Worm (Caenorhabditis elegans) whole organism, mixed stage, embryonic: Measurements from ENCODE around the gene srv-13.

Source experiments
- elt-1 ChIP-seq: sonication (generic microtip); optimal IDR thresholded peaks from 2 replicates; lab custom pipeline; 2017; ENCODE audit warnings: missing genetic modification characterization, mild to moderate bottlenecking, missing compliant biosample characterization, antibody characterized with exemption, moderate library complexity, borderline replicate concordance; ENCODE audit not compliant: insufficient read depth
- flh-1 ChIP-seq: fragments of 200-800 bp; sonication (Bioruptor generic); optimal IDR thresholded peaks from 2 replicates; lab custom pipeline; 2018; ENCODE audit warnings: mild to moderate bottlenecking, missing genetic modification characterization, moderate library complexity, missing compliant biosample characterization
- lin-32 ChIP-seq: fragments of 200-800 bp; sonication (Bioruptor generic); optimal IDR thresholded peaks from 2 replicates; lab custom pipeline; 2018; ENCODE audit warnings: mild to moderate bottlenecking, missing genetic modification characterization, missing compliant biosample characterization

ce11 chrIV:6443018-6443417 lies 38.0 kb downstream of the srv-13 start:
- TF ChIP-seq elt-1 (no peak), flh-1 (GFP tag; lab: Kevin White, UChicago) (no peak), lin-32 (GFP tag; lab: Kevin White, UChicago) (no peak)
